Worm (Caenorhabditis elegans): Measurements from ENCODE around the gene mtm-6.

DNA sequence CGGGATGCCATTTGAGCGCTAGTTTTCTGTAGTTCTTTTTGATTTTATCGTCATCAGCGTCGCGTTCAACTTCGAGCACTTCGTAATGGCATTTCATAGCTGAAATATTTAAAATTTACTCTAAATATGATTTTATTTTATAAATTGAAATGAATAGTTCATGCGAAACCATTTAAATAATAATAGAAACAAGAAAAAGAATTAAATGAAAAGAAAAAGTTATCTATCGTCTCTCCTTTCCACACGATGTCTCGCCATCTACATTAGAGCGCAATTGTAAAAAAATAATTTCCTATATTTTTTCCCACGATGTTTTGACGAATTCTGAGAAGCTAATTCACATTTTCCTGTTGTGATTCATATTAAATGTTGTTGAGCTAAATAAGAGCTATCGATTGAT is 46.4 kb downstream of the mtm-6 start, which contains the start of gene dnj-17:
- no peak for TF ChIP-seq ets-4 (GFP tag; optimal IDR thresholded peaks at IDR 0.05)
- no peak for TF ChIP-seq ama-1 (optimal IDR thresholded peaks at IDR 0.05)
- TF ChIP-seq ama-1 (GFP tag; optimal IDR thresholded peaks at IDR 0.05) = no peak
- no peak for TF ChIP-seq lag-1 (GFP tag; IDR thresholded peaks at IDR 0.05)
- no peak for TF ChIP-seq ztf-22 (GFP tag; optimal IDR thresholded peaks at IDR 0.05)
- TF ChIP-seq cebp-1 (GFP tag; IDR thresholded peaks at IDR 0.05) = no peak
- no peak for TF ChIP-seq cebp-1 (tag; optimal IDR thresholded peaks at IDR 0.05)
- TF ChIP-seq hmg-20 (GFP tag; IDR thresholded peaks at IDR 0.05) = no peak
- no peak for TF ChIP-seq nfya-1 (tag; optimal IDR thresholded peaks at IDR 0.05; ENCODE audit: borderline replicate concordance, insufficient read depth)
- TF ChIP-seq sdz-38 (tag; optimal IDR thresholded peaks at IDR 0.05) = no peak
- no peak for TF ChIP-seq xnd-1 (tag; optimal IDR thresholded peaks at IDR 0.05)
- TF ChIP-seq sptf-2 (GFP tag; optimal IDR thresholded peaks at IDR 0.05) = no peak
- no peak for TF ChIP-seq unc-130 (GFP tag; optimal IDR thresholded peaks at IDR 0.05)
- no peak for TF ChIP-seq ztf-28 (GFP tag; IDR thresholded peaks at IDR 0.05)
- no peak for TF ChIP-seq sea-2 (GFP tag; IDR thresholded peaks at IDR 0.05)
